Fruit fly (Drosophila melanogaster) Kc167 (cell line): Measurements from ENCODE around the gene CG6865.

Source experiments
- Myc ChIP-seq: fragments of >200 bp; optimal IDR thresholded peaks from 2 replicates; lab custom pipeline; 2017; ENCODE audit warnings: missing external identifiers
- Sin3A ChIP-seq: fragments of >200 bp; optimal IDR thresholded peaks from 2 replicates; lab custom pipeline; 2018; ENCODE audit warnings: missing external identifiers
- h ChIP-seq: fragments of >200 bp; optimal IDR thresholded peaks from 3 replicates; lab custom pipeline; 2018; ENCODE audit warnings: missing external identifiers
- insv ChIP-seq: fragments of >200 bp; optimal IDR thresholded peaks from 3 replicates; lab custom pipeline; 2018; ENCODE audit warnings: missing external identifiers
- psq ChIP-seq: fragments of >200 bp; optimal IDR thresholded peaks from 2 replicates; lab custom pipeline; 2017; ENCODE audit warnings: missing external identifiers
- ttk ChIP-seq: sonication (Bioruptor generic); optimal IDR thresholded peaks from 2 replicates; lab custom pipeline; 2017; ENCODE audit warnings: missing external identifiers

DNA sequence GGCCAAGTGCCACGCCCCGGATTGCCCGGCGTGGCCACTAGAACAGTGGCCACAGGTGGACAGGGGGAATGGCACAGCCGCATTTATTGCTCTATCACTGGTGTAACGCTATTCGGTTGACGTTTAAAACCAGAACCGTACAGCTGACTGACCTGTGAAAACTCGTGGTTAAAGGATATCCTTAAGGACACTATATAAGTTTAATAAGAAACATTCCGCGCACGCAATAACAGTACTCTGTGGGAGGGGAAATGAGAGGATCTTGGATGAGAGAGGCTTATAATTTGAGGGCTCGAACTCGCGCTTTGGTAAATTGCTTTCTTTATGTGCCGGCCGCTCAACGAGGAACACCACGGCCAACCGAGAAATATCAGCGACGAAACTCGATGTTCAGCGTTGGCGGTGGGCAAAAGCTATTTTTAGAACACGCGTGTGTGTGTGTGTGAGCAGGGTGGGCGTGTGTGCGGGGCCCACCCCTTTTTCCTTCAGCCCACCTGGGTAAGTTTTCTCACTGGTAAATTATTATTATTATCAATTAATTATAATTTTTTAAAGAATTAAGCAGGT lies 32.9 kb downstream of the CG6865 start:
- TF ChIP-seq psq (lab: Kevin White, UChicago): no peak
- TF ChIP-seq ttk (lab: Kevin White, UChicago): no peak
- TF ChIP-seq Sin3A: no peak
- no peak for TF ChIP-seq h (lab: Kevin White, UChicago)
- TF ChIP-seq insv (lab: Kevin White, UChicago): no peak
- TF ChIP-seq Myc (lab: Kevin White, UChicago): no peak
